Worm (Caenorhabditis elegans): Measurements from ENCODE around the gene H21P03.10.

Gene H21P03.10

ce11 chrIV:11479095-11479494 lies 21.4 kb upstream of the H21P03.10 start, which contains the start of gene catp-8 (continued):
- TF ChIP-seq hpl-2 (GFP tag; optimal IDR thresholded peaks at IDR 0.05) (no peak), unc-130 (tag; optimal IDR thresholded peaks at IDR 0.05) (no peak), fos-1 (tag; optimal IDR thresholded peaks at IDR 0.05) (no peak), nhr-85 (tag) (peak; percentile 66), fkh-4 (tag; optimal IDR thresholded peaks at IDR 0.05; ENCODE audit: borderline replicate concordance) (no peak), tlp-1 (tag; optimal IDR thresholded peaks at IDR 0.05) (no peak), tbx-2 (tag; optimal IDR thresholded peaks at IDR 0.05) (no peak), egl-13 (tag; optimal IDR thresholded peaks at IDR 0.05) (no peak), pqm-1 (tag; optimal IDR thresholded peaks at IDR 0.05) (no peak), lin-13 (GFP tag; optimal IDR thresholded peaks at IDR 0.05) (no peak), alr-1 (tag; optimal IDR thresholded peaks at IDR 0.05; ENCODE audit: borderline replicate concordance) (no peak), snu-23 (GFP tag; optimal IDR thresholded peaks at IDR 0.05) (no peak), unc-86 (tag; optimal IDR thresholded peaks at IDR 0.05) (no peak), vab-15 (tag; optimal IDR thresholded peaks at IDR 0.05) (no peak), unc-98 (GFP tag; IDR thresholded peaks at IDR 0.05) (no peak), nhr-76 (tag; optimal IDR thresholded peaks at IDR 0.05) (no peak), ets-5 (GFP tag; IDR thresholded peaks at IDR 0.05) (no peak), ces-1 (GFP tag; optimal IDR thresholded peaks at IDR 0.05) (no peak), grh-1 (GFP tag; IDR thresholded peaks at IDR 0.05) (no peak), dsc-1 (tag; optimal IDR thresholded peaks at IDR 0.05) (no peak), unc-30 (tag; optimal IDR thresholded peaks at IDR 0.05) (no peak), ztf-11 (tag; optimal IDR thresholded peaks at IDR 0.05) (no peak), lin-35 (GFP tag; optimal IDR thresholded peaks at IDR 0.05) (no peak), aha-1 (tag; optimal IDR thresholded peaks at IDR 0.05) (no peak), sox-4 (tag; optimal IDR thresholded peaks at IDR 0.05) (no peak), xbp-1 (tag; optimal IDR thresholded peaks at IDR 0.05) (no peak), C04F5.9 (tag; optimal IDR thresholded peaks at IDR 0.05) (no peak), lin-15B (tag; optimal IDR thresholded peaks at IDR 0.05) (no peak), pag-3 (tag; optimal IDR thresholded peaks at IDR 0.05; ENCODE audit: borderline replicate concordance, insufficient read depth) (no peak), efl-3 (GFP tag; optimal IDR thresholded peaks at IDR 0.05) (no peak), ama-1 (optimal IDR thresholded peaks at IDR 0.05) (peak; percentile 58), ceh-8 (GFP tag; optimal IDR thresholded peaks at IDR 0.05) (no peak), nhr-90 (tag; optimal IDR thresholded peaks at IDR 0.05; ENCODE audit: poor library complexity) (no peak), nhr-84 (tag; optimal IDR thresholded peaks at IDR 0.05) (no peak), aly-2 (tag; optimal IDR thresholded peaks at IDR 0.05) (peak; percentile 38), sup-37 (GFP tag; optimal IDR thresholded peaks at IDR 0.05) (no peak), nhr-77 (tag; optimal IDR thresholded peaks at IDR 0.05) (no peak), zip-4 (GFP tag; optimal IDR thresholded peaks at IDR 0.05) (no peak), lsy-2 (tag; optimal IDR thresholded peaks at IDR 0.05) (peak in 1 of 2 experiments; percentile 15), Y116A8C.19 (tag; optimal IDR thresholded peaks at IDR 0.05; ENCODE audit: borderline replicate concordance) (no peak), hlh-4 (tag; optimal IDR thresholded peaks at IDR 0.05) (no peak), blmp-1 (tag; optimal IDR thresholded peaks at IDR 0.05) (no peak), nhr-12 (tag; optimal IDR thresholded peaks at IDR 0.05) (no peak), jun-1 (tag; optimal IDR thresholded peaks at IDR 0.05) (no peak), isw-1 (GFP tag; IDR thresholded peaks at IDR 0.05) (no peak), zag-1 (tag; optimal IDR thresholded peaks at IDR 0.05) (no peak), F16B12.6 (tag; optimal IDR thresholded peaks at IDR 0.05) (no peak), ceh-90 (tag; optimal IDR thresholded peaks at IDR 0.05) (no peak), elt-2 (tag; optimal IDR thresholded peaks at IDR 0.05) (no peak), nhr-47 (tag; optimal IDR thresholded peaks at IDR 0.05) (peak; percentile 15), fkh-8 (tag; optimal IDR thresholded peaks at IDR 0.05) (no peak), ztf-4 (tag; optimal IDR thresholded peaks at IDR 0.05) (peak; percentile 6), dpl-1 (GFP tag; optimal IDR thresholded peaks at IDR 0.05) (peak in 1 of 3 experiments; percentile 8)

Measured in whole organism, L1 larva.